Fruit fly (Drosophila melanogaster) whole organism, wandering third instar larva: ENCODE results near the gene spen.
A peak's percentile ranks its signal among the peaks of the same experiment; 100 is the strongest.

ENCODE experiments used
- Abd-B ChIP-seq: fragments of >200 bp; optimal IDR thresholded peaks from 2 replicates; lab custom pipeline; 2017; ENCODE audit warnings: missing biosample characterization, missing genetic modification characterization
- CG9705 ChIP-seq: fragments of 200-800 bp; sonication (Bioruptor generic); optimal IDR thresholded peaks from 2 replicates; lab custom pipeline; 2018; ENCODE audit warnings: missing biosample characterization, mild to moderate bottlenecking, missing genetic modification characterization
- Dif ChIP-seq: fragments of 200-275, 200-300 bp; sonication (Bioruptor generic); optimal IDR thresholded peaks from 2 replicates; lab custom pipeline; 2018; ENCODE audit warnings: missing biosample characterization, missing genetic modification characterization; ENCODE audit not compliant: partially characterized antibody
- GATAd ChIP-seq: sonication (Bioruptor generic); optimal IDR thresholded peaks from 2 replicates; lab custom pipeline; 2016; ENCODE audit warnings: missing biosample characterization, missing genetic modification characterization
- HLH106 ChIP-seq: fragments of 200-800 bp; optimal IDR thresholded peaks from 3 replicates; lab custom pipeline; 2019; ENCODE audit warnings: missing biosample characterization, mild to moderate bottlenecking, missing genetic modification characterization, moderate library complexity
- Hnf4 ChIP-seq: fragments of 200-800 bp; sonication (Bioruptor generic); optimal IDR thresholded peaks from 2 replicates; lab custom pipeline; 2016; ENCODE audit warnings: missing biosample characterization, mild to moderate bottlenecking, missing genetic modification characterization
- Hr78 ChIP-seq: fragments of >200 bp; optimal IDR thresholded peaks from 2 replicates; lab custom pipeline; 2017; ENCODE audit warnings: missing biosample characterization, missing genetic modification characterization
- Hr83 ChIP-seq: fragments of 200-300 bp; sonication (Bioruptor generic); optimal IDR thresholded peaks from 2 replicates; lab custom pipeline; 2016; ENCODE audit warnings: missing biosample characterization, mild to moderate bottlenecking, missing genetic modification characterization, moderate library complexity; ENCODE audit not compliant: poor library complexity, severe bottlenecking
- Mio ChIP-seq: sonication (Bioruptor generic); optimal IDR thresholded peaks from 2 replicates; lab custom pipeline; 2016; ENCODE audit warnings: missing biosample characterization, missing genetic modification characterization
- Myc ChIP-seq: fragments of >200 bp; optimal IDR thresholded peaks from 2 replicates; lab custom pipeline; 2017
- N ChIP-seq: fragments of >200 bp; optimal IDR thresholded peaks from 2 replicates; lab custom pipeline; 2018; ENCODE audit warnings: missing biosample characterization, missing external identifiers, missing genetic modification characterization
- OdsH ChIP-seq: fragments of 200-800 bp; sonication (Bioruptor generic); optimal IDR thresholded peaks from 2 replicates; lab custom pipeline; 2016; ENCODE audit warnings: missing biosample characterization, mild to moderate bottlenecking, missing genetic modification characterization
- Rel ChIP-seq, 2 experiments: fragments of 200-800 bp; sonication (Bioruptor generic) in 1 of 2; optimal IDR thresholded peaks; 2 replicates in 1 of 2; 3 replicates in 1 of 2; lab custom pipeline; 2016 to 2019; ENCODE audit warnings: mild to moderate bottlenecking in 2 of 2, missing biosample characterization in 2 of 2, missing genetic modification characterization in 2 of 2, moderate library complexity in 1 of 2
- Sp1 ChIP-seq: fragments of 200-800 bp; sonication (Bioruptor generic); optimal IDR thresholded peaks from 3 replicates; lab custom pipeline; 2019; ENCODE audit warnings: missing biosample characterization, mild to moderate bottlenecking, missing genetic modification characterization, moderate library complexity
- Vsx2 ChIP-seq: fragments of 200-300, 225-300 bp; sonication (Bioruptor generic); optimal IDR thresholded peaks from 2 replicates; lab custom pipeline; 2018; ENCODE audit warnings: missing biosample characterization, missing genetic modification characterization; ENCODE audit not compliant: partially characterized antibody
- br ChIP-seq: fragments of 200-800 bp; sonication (Bioruptor generic); optimal IDR thresholded peaks from 2 replicates; lab custom pipeline; 2016; ENCODE audit warnings: missing biosample characterization, missing genetic modification characterization
- dl ChIP-seq, 2 experiments: fragments of 175-275, 200-275 bp in 1 of 2; fragments of 200-275 bp in 1 of 2; sonication (Bioruptor generic); optimal IDR thresholded peaks; lab custom pipeline; 2018; ENCODE audit warnings: mild to moderate bottlenecking in 2 of 2, missing biosample characterization in 2 of 2, missing genetic modification characterization in 2 of 2, moderate library complexity in 2 of 2; ENCODE audit not compliant: partially characterized antibody in 2 of 2, insufficient read depth in 1 of 2
- dmrt93B ChIP-seq: fragments of 200-800 bp; sonication (Bioruptor generic); optimal IDR thresholded peaks from 2 replicates; lab custom pipeline; 2018; ENCODE audit warnings: missing biosample characterization, mild to moderate bottlenecking, missing genetic modification characterization
- dsf ChIP-seq: sonication (Bioruptor generic); optimal IDR thresholded peaks from 2 replicates; lab custom pipeline; 2016; ENCODE audit warnings: missing biosample characterization, missing genetic modification characterization, borderline replicate concordance
- fru ChIP-seq: fragments of 200-800 bp; sonication (Bioruptor generic); optimal IDR thresholded peaks from 3 replicates; lab custom pipeline; 2016; ENCODE audit warnings: missing biosample characterization, mild to moderate bottlenecking, missing genetic modification characterization
- h ChIP-seq: fragments of 200-800 bp; sonication (Bioruptor generic); optimal IDR thresholded peaks from 3 replicates; lab custom pipeline; 2016; ENCODE audit warnings: missing biosample characterization, mild to moderate bottlenecking, missing genetic modification characterization
- jim ChIP-seq: fragments of 175-275, 200-325 bp; sonication (Bioruptor generic); optimal IDR thresholded peaks from 2 replicates; lab custom pipeline; 2016; ENCODE audit warnings: missing biosample characterization, mild to moderate bottlenecking, missing genetic modification characterization
- pan ChIP-seq: fragments of >200 bp; optimal IDR thresholded peaks from 2 replicates; lab custom pipeline; 2017
- sage ChIP-seq: fragments of 200-800 bp; sonication (Bioruptor generic); optimal IDR thresholded peaks from 2 replicates; lab custom pipeline; 2016; ENCODE audit warnings: missing biosample characterization, mild to moderate bottlenecking, missing genetic modification characterization
- sv ChIP-seq: fragments of 200-800 bp; sonication (Bioruptor generic); optimal IDR thresholded peaks from 3 replicates; lab custom pipeline; 2016; ENCODE audit warnings: missing biosample characterization, missing genetic modification characterization
- tai ChIP-seq: sonication (Bioruptor generic); optimal IDR thresholded peaks from 2 replicates; lab custom pipeline; 2016; ENCODE audit warnings: missing biosample characterization, missing genetic modification characterization
- usp ChIP-seq: fragments of >200 bp; optimal IDR thresholded peaks from 2 replicates; lab custom pipeline; 2017; ENCODE audit warnings: missing biosample characterization, missing genetic modification characterization
- woc ChIP-seq: sonication (Bioruptor generic); optimal IDR thresholded peaks from 2 replicates; lab custom pipeline; 2016; ENCODE audit warnings: missing biosample characterization, mild to moderate bottlenecking, missing genetic modification characterization

spen gene

dm6 chr2L:136747-137709, 21.8 kb upstream of the spen start (continued):
- TF ChIP-seq Mio (GFP tag; lab: Kevin White, UChicago) (no peak), HLH106 (tag; lab: Kevin White, UChicago) (no peak)
- TF ChIP-seq, all 38 proteins: peak for 12

- TF ChIP-seq Myc (peak; percentile 16), HLH106 (tag; lab: Kevin White, UChicago) (peak; percentile 1), jim (GFP tag; lab: Kevin White, UChicago) (no peak), N (peak; percentile 2)
These were observed 20.8 kb upstream of the spen start for dm6 chr2L:138063-138462.

- TF ChIP-seq OdsH: no peak
- no peak for TF ChIP-seq Dif (GFP tag; lab: Kevin White, UChicago)
- TF ChIP-seq Hnf4 (GFP tag; lab: Kevin White, UChicago): no peak
- no peak for TF ChIP-seq woc (GFP tag; lab: Kevin White, UChicago)
- no peak for TF ChIP-seq usp (GFP tag; lab: Kevin White, UChicago)
- TF ChIP-seq GATAd: no peak
- TF ChIP-seq sv (GFP tag; lab: Kevin White, UChicago): no peak
- no peak for TF ChIP-seq CG9705 (GFP tag; lab: Kevin White, UChicago)
- no peak for TF ChIP-seq Vsx2
- no peak for TF ChIP-seq dsf (GFP tag; lab: Kevin White, UChicago)
- no peak for TF ChIP-seq Hr78
- TF ChIP-seq h (GFP tag; lab: Kevin White, UChicago): peak; percentile 16
- no peak for TF ChIP-seq Myc
- no peak for TF ChIP-seq tai (GFP tag; lab: Kevin White, UChicago)
- TF ChIP-seq sage (GFP tag; lab: Kevin White, UChicago): no peak
- TF ChIP-seq Rel (GFP tag; optimal IDR thresholded peaks at IDR 0.05; lab: Kevin White, UChicago): no peak
- peak; percentile 5 for TF ChIP-seq Rel (tag; optimal IDR thresholded peaks at IDR 0.05; lab: Kevin White, UChicago)
- TF ChIP-seq jim (GFP tag; lab: Kevin White, UChicago): no peak
- TF ChIP-seq pan (lab: Kevin White, UChicago): no peak
These were observed 19.2 kb upstream of the spen start for dm6 chr2L:139610-140009.

dm6 chr2L:140849-141248, 18.0 kb upstream of the spen start, which contains the start of the genes CG31975 and ovm:
CG31975 (minus strand) TSS chr2L:140992.
ovm (minus strand) TSS chr2L:140992.
- no peak for TF ChIP-seq br (GFP tag; lab: Kevin White, UChicago)
- no peak for TF ChIP-seq CG9705 (GFP tag; lab: Kevin White, UChicago)
- TF ChIP-seq Hr83: no peak
- TF ChIP-seq Sp1 (GFP tag; lab: Kevin White, UChicago): no peak
- no peak for TF ChIP-seq usp (GFP tag; lab: Kevin White, UChicago)
- no peak for TF ChIP-seq fru (GFP tag; lab: Kevin White, UChicago)
- TF ChIP-seq dl (GFP tag; optimal IDR thresholded peaks at IDR 0.05; lab: Kevin White, UChicago; ENCODE audit: insufficient read depth in 1 of 2, partially characterized antibody in 2 of 2): no peak
- no peak for TF ChIP-seq Hr78
- no peak for TF ChIP-seq Hnf4 (GFP tag; lab: Kevin White, UChicago)
- no peak for TF ChIP-seq dmrt93B (GFP tag; lab: Kevin White, UChicago)
- TF ChIP-seq Rel (GFP tag; optimal IDR thresholded peaks at IDR 0.05; lab: Kevin White, UChicago): no peak
- TF ChIP-seq Rel (tag; optimal IDR thresholded peaks at IDR 0.05; lab: Kevin White, UChicago): no peak
- TF ChIP-seq tai (GFP tag; lab: Kevin White, UChicago): no peak
- TF ChIP-seq, all 38 proteins: peak for 0

- no peak for TF ChIP-seq sage (GFP tag; lab: Kevin White, UChicago)
- TF ChIP-seq Myc: peak; percentile 60
- TF ChIP-seq Abd-B (GFP tag; lab: Kevin White, UChicago): no peak
- TF ChIP-seq Rel (GFP tag; optimal IDR thresholded peaks at IDR 0.05; lab: Kevin White, UChicago): no peak
- peak; percentile 41 for TF ChIP-seq Rel (tag; optimal IDR thresholded peaks at IDR 0.05; lab: Kevin White, UChicago)
These were observed 15.7 kb upstream of the spen start, which contains the start of the genes CG31974 and CG11454 for dm6 chr2L:143088-143487. CG31974 (minus strand) TSS chr2L:143091. CG11454 (plus strand) TSS chr2L:143323.
